Fruit fly (Drosophila melanogaster) whole organism, embryonic: ENCODE data around the gene CG11726.
A peak's percentile ranks its signal among the peaks of the same experiment; 100 is the strongest.

ENCODE experiments used
- Atf3 ChIP-seq: fragments of 200-800 bp; sonication (Bioruptor generic); optimal IDR thresholded peaks from 3 replicates; lab custom pipeline; 2016; ENCODE audit warnings: missing biosample characterization, missing genetic modification characterization
- Atf6 ChIP-seq: fragments of 200-800 bp; sonication (Bioruptor generic); IDR thresholded peaks from 2 replicates; pipeline ENCODE4 v1.3.6; 2022; ENCODE audit warnings: missing biosample characterization, missing genetic modification characterization
- CG11456 ChIP-seq: fragments of 200-800 bp; sonication (Bioruptor generic); IDR thresholded peaks from 3 replicates; pipeline ENCODE4 v1.3.6; 2022; ENCODE audit warnings: missing biosample characterization, missing genetic modification characterization
- CG11695 ChIP-seq: fragments of 200-800 bp; sonication (Bioruptor generic); IDR thresholded peaks from 3 replicates; pipeline ENCODE4 v1.3.6; 2022; ENCODE audit warnings: missing biosample characterization, missing genetic modification characterization
- CG12071 ChIP-seq: fragments of 200-800 bp; sonication (Bioruptor generic); optimal IDR thresholded peaks from 3 replicates; lab custom pipeline; 2018; ENCODE audit warnings: missing biosample characterization, mild to moderate bottlenecking, missing genetic modification characterization
- CG12219 ChIP-seq: fragments of 200-800 bp; sonication (Bioruptor generic); optimal IDR thresholded peaks from 3 replicates; lab custom pipeline; 2018; ENCODE audit warnings: missing biosample characterization, mild to moderate bottlenecking, missing genetic modification characterization
- CG13296 ChIP-seq: fragments of 200-800 bp; sonication (Bioruptor generic); optimal IDR thresholded peaks from 3 replicates; lab custom pipeline; 2018; ENCODE audit warnings: missing biosample characterization, mild to moderate bottlenecking, missing genetic modification characterization
- CG13894 ChIP-seq: fragments of 200-800 bp; sonication (Bioruptor generic); optimal IDR thresholded peaks from 3 replicates; lab custom pipeline; 2018; ENCODE audit warnings: missing biosample characterization, mild to moderate bottlenecking, missing genetic modification characterization, moderate library complexity
- CG15479 ChIP-seq: fragments of 200-800 bp; sonication (Bioruptor generic); optimal IDR thresholded peaks from 3 replicates; lab custom pipeline; 2019; ENCODE audit warnings: missing biosample characterization, mild to moderate bottlenecking, missing genetic modification characterization, moderate library complexity
- CG16815 ChIP-seq: fragments of 200-800 bp; sonication (Bioruptor generic); optimal IDR thresholded peaks from 3 replicates; lab custom pipeline; 2017; ENCODE audit warnings: missing biosample characterization, mild to moderate bottlenecking, missing genetic modification characterization
- CG18011 ChIP-seq: fragments of 200-800 bp; sonication (Bioruptor generic); optimal IDR thresholded peaks from 2 replicates; lab custom pipeline; 2017; ENCODE audit warnings: missing biosample characterization, missing genetic modification characterization, mild to moderate bottlenecking, moderate library complexity, missing genotype
- CG18476 ChIP-seq: fragments of 200-800 bp; sonication (Bioruptor generic); optimal IDR thresholded peaks from 2 replicates; lab custom pipeline; 2016; ENCODE audit warnings: missing biosample characterization, mild to moderate bottlenecking, missing genetic modification characterization
- CG30020 ChIP-seq: fragments of 200-800 bp; optimal IDR thresholded peaks from 2 replicates; lab custom pipeline; 2019; ENCODE audit warnings: missing biosample characterization, mild to moderate bottlenecking, missing genetic modification characterization, moderate library complexity
- CG43689 ChIP-seq: fragments of 200-800 bp; sonication (Bioruptor generic); IDR thresholded peaks from 2 replicates; pipeline ENCODE4 v1.3.6; 2022; ENCODE audit warnings: missing biosample characterization, missing genetic modification characterization
- CG4707 ChIP-seq: fragments of 200-800 bp; sonication (Bioruptor generic); optimal IDR thresholded peaks from 2 replicates; lab custom pipeline; 2018; ENCODE audit warnings: missing biosample characterization, mild to moderate bottlenecking, missing genetic modification characterization, moderate library complexity
- CG4730 ChIP-seq: fragments of 200-800 bp; sonication (Bioruptor generic); IDR thresholded peaks from 2 replicates; pipeline ENCODE4 v1.3.6; 2022; ENCODE audit warnings: missing biosample characterization, missing genetic modification characterization
- CG4820 ChIP-seq: fragments of 200-800 bp; sonication (Bioruptor generic); optimal IDR thresholded peaks from 3 replicates; lab custom pipeline; 2016; ENCODE audit warnings: missing biosample characterization, missing genetic modification characterization
- CG6689 ChIP-seq: fragments of 200-800 bp; sonication (Bioruptor generic); IDR thresholded peaks from 2 replicates; pipeline ENCODE4 v1.3.6; 2022; ENCODE audit warnings: missing biosample characterization, missing genetic modification characterization
- CG7271 ChIP-seq: fragments of 200-800 bp; sonication (Bioruptor generic); optimal IDR thresholded peaks from 2 replicates; lab custom pipeline; 2018; ENCODE audit warnings: missing biosample characterization, mild to moderate bottlenecking, missing genetic modification characterization, moderate library complexity
- CG7372 ChIP-seq: fragments of 200-800 bp; sonication (Bioruptor generic); IDR thresholded peaks from 2 replicates; pipeline ENCODE4 v1.3.6; 2022; ENCODE audit warnings: missing biosample characterization, missing genetic modification characterization
- CG9727 ChIP-seq: fragments of 200-800 bp; sonication (Bioruptor generic); optimal IDR thresholded peaks from 3 replicates; lab custom pipeline; 2017; ENCODE audit warnings: missing biosample characterization, mild to moderate bottlenecking, missing genetic modification characterization
- D19B ChIP-seq: fragments of 200-800 bp; sonication (Bioruptor generic); optimal IDR thresholded peaks from 2 replicates; lab custom pipeline; 2017; ENCODE audit warnings: missing biosample characterization, mild to moderate bottlenecking, missing genetic modification characterization
- HLH3B ChIP-seq: fragments of 200-800 bp; sonication (Bioruptor generic); IDR thresholded peaks from 2 replicates; pipeline ENCODE4 v1.3.6; 2022; ENCODE audit warnings: missing biosample characterization, missing genetic modification characterization
- Jarid2 ChIP-seq: fragments of 200-800 bp; sonication (Bioruptor generic); optimal IDR thresholded peaks from 3 replicates; lab custom pipeline; 2017; ENCODE audit warnings: mild to moderate bottlenecking, missing biosample characterization, missing genetic modification reagents, missing genetic modification characterization
- Nf-YA ChIP-seq: fragments of 200-800 bp; sonication (Bioruptor generic); IDR thresholded peaks from 2 replicates; pipeline ENCODE4 v1.3.6; 2022; ENCODE audit warnings: missing biosample characterization, missing genetic modification characterization
- Sin3A ChIP-seq: fragments of >200 bp; optimal IDR thresholded peaks from 2 replicates; lab custom pipeline; 2018
- ato ChIP-seq: fragments of 200-800 bp; sonication (Bioruptor generic); IDR thresholded peaks from 2 replicates; pipeline ENCODE4 v1.3.6; 2022; ENCODE audit warnings: missing biosample characterization, missing genetic modification characterization; ENCODE audit not compliant: partially characterized antibody
- az2 ChIP-seq: fragments of 200-800 bp; sonication (Bioruptor generic); optimal IDR thresholded peaks from 3 replicates; lab custom pipeline; 2016; ENCODE audit warnings: missing biosample characterization, missing genetic modification characterization
- bowl ChIP-seq: fragments of 200-800 bp; sonication (Bioruptor generic); IDR thresholded peaks from 2 replicates; pipeline ENCODE4 v1.3.6; 2022; ENCODE audit warnings: missing biosample characterization, missing genetic modification characterization
- cad ChIP-seq: fragments of >200 bp; optimal IDR thresholded peaks from 2 replicates; lab custom pipeline; 2017; ENCODE audit warnings: missing biosample characterization, missing genetic modification characterization
- cg ChIP-seq: fragments of 200-800 bp; sonication (Bioruptor generic); optimal IDR thresholded peaks from 3 replicates; lab custom pipeline; 2019; ENCODE audit warnings: missing biosample characterization, mild to moderate bottlenecking, missing genetic modification characterization, moderate library complexity
- chm ChIP-seq: fragments of 200-800 bp; sonication (Bioruptor generic); IDR thresholded peaks from 2 replicates; pipeline ENCODE4 v1.3.6; 2022; ENCODE audit warnings: missing biosample characterization, missing genetic modification characterization
- crol ChIP-seq: fragments of 200-800 bp; sonication (Bioruptor generic); IDR thresholded peaks from 2 replicates; pipeline ENCODE4 v1.3.6; 2022; ENCODE audit warnings: missing biosample characterization, missing genetic modification characterization
- da ChIP-seq: fragments of 200-800 bp; sonication (Bioruptor generic); optimal IDR thresholded peaks from 2 replicates; lab custom pipeline; 2016; ENCODE audit warnings: missing biosample characterization, missing genetic modification characterization
- dan ChIP-seq: fragments of 200-800 bp; sonication (Bioruptor generic); IDR thresholded peaks from 2 replicates; pipeline ENCODE4 v1.3.6; 2022; ENCODE audit warnings: missing biosample characterization, missing genetic modification characterization
- dpn ChIP-seq, 2 experiments: fragments of 200-800 bp; sonication (Bioruptor generic); optimal IDR thresholded peaks; 3 replicates each; lab custom pipeline; 2016; ENCODE audit warnings: missing biosample characterization in 2 of 2, missing genetic modification characterization in 2 of 2
- gce ChIP-seq: fragments of 200-800 bp; sonication (Bioruptor generic); IDR thresholded peaks from 3 replicates; pipeline ENCODE4 v1.3.6; 2022; ENCODE audit warnings: missing biosample characterization, missing genetic modification characterization
- gt ChIP-seq: fragments of 200-800 bp; sonication (Bioruptor generic); IDR thresholded peaks from 2 replicates; pipeline ENCODE4 v1.3.6; 2022; ENCODE audit warnings: missing biosample characterization, missing genetic modification characterization
- nerfin-1 ChIP-seq: fragments of 200-800 bp; sonication (Bioruptor generic); optimal IDR thresholded peaks from 3 replicates; lab custom pipeline; 2019; ENCODE audit warnings: missing biosample characterization, mild to moderate bottlenecking, missing genetic modification characterization, moderate library complexity
- pan ChIP-seq, 4 experiments: fragments of >200 bp in 3 of 4; fragments of 200-800 bp in 1 of 4; sonication (Bioruptor generic) in 1 of 4; optimal IDR thresholded peaks in 3 of 4; IDR thresholded peaks in 1 of 4; 2 replicates each; pipeline versions ENCODE4 v1.3.6 to Lab custom; 2017 to 2022; ENCODE audit warnings: missing biosample characterization in 2 of 4, missing genetic modification characterization in 2 of 4, mixed read lengths in 1 of 4
- pb ChIP-seq: fragments of 200-800 bp; sonication (Bioruptor generic); optimal IDR thresholded peaks from 3 replicates; lab custom pipeline; 2016; ENCODE audit warnings: missing biosample characterization, missing genetic modification characterization
- phol ChIP-seq: fragments of 200-800 bp; sonication (Bioruptor generic); optimal IDR thresholded peaks from 3 replicates; lab custom pipeline; 2018; ENCODE audit warnings: missing biosample characterization, mild to moderate bottlenecking, missing genetic modification characterization, moderate library complexity
- ranshi ChIP-seq: fragments of 200-800 bp; sonication (Bioruptor generic); IDR thresholded peaks from 2 replicates; pipeline ENCODE4 v1.3.6; 2022; ENCODE audit warnings: missing biosample characterization, missing genetic modification characterization
- rib ChIP-seq: fragments of 200-800 bp; sonication (Bioruptor generic); IDR thresholded peaks from 2 replicates; pipeline ENCODE4 v1.3.6; 2022; ENCODE audit warnings: missing biosample characterization, missing genetic modification characterization
- run ChIP-seq: fragments of 200-800 bp; sonication (Bioruptor generic); optimal IDR thresholded peaks from 3 replicates; lab custom pipeline; 2018; ENCODE audit warnings: missing biosample characterization, mild to moderate bottlenecking, missing genetic modification characterization
- sd ChIP-seq: fragments of 200-800 bp; sonication (Bioruptor generic); optimal IDR thresholded peaks from 3 replicates; lab custom pipeline; 2018; ENCODE audit warnings: missing biosample characterization, mild to moderate bottlenecking, missing genetic modification characterization, moderate library complexity
- tin ChIP-seq: fragments of 200-800 bp; sonication (Bioruptor generic); optimal IDR thresholded peaks from 3 replicates; lab custom pipeline; 2016; ENCODE audit warnings: missing biosample characterization, missing genetic modification characterization
- trem ChIP-seq: fragments of 200-800 bp; optimal IDR thresholded peaks from 3 replicates; lab custom pipeline; 2019; ENCODE audit warnings: missing biosample characterization, mild to moderate bottlenecking, missing genetic modification characterization, moderate library complexity
- tup ChIP-seq: fragments of 200-800 bp; sonication (Bioruptor generic); optimal IDR thresholded peaks from 2 replicates; lab custom pipeline; 2016; ENCODE audit warnings: missing biosample characterization, mild to moderate bottlenecking, missing genetic modification characterization, moderate library complexity
- vnd ChIP-seq: fragments of 200-800 bp; sonication (Bioruptor generic); IDR thresholded peaks from 3 replicates; pipeline ENCODE4 v1.3.6; 2022; ENCODE audit warnings: missing biosample characterization, missing genetic modification characterization; ENCODE audit not compliant: partially characterized antibody

CG11726 gene

DNA sequence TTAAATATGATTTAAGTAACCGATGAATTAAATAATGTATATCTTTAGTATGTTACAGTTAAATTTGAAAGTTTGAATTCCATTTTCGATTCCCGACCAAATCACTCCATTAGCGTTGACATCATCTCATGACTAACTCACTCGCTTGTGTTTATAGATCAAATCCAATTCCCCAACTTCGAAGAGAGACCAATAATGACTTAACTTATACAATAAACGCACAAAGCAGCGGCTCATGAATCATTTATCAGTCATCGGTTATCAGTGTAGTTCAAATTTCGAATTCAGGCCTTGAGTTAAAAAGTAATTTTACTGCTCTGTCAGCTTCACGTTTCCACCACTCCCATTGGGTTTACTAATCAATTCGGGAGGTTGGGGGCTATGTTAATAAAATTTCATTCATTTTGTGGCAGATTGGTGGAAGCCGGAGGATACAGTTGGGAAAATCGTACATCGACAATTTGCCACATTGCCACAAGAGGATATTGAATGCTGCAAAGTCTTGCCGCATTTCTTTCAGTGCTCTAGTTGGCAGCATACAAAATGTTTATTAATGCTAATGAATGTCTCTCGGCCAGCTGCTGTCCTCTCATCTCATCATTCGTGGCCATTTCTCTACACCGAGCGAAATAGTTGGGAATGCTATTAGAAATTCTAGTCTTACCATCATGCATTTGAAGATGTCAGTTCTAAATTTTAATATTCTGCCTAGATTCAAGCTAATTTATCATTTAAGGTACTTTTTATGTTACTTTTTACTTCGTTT, 14.0 kb downstream of the CG11726 start (continued):
- TF ChIP-seq vnd (GFP tag; lab: Robert Waterston, UW), result no peak
- no peak for TF ChIP-seq Atf3 (GFP tag; lab: Kevin White, UChicago)
- TF ChIP-seq CG11456 (GFP tag; lab: Robert Waterston, UW), result no peak
- TF ChIP-seq cg, result no peak
- no peak for TF ChIP-seq chm (GFP tag; lab: Robert Waterston, UW)
- no peak for TF ChIP-seq gce (GFP tag; lab: Robert Waterston, UW)
- TF ChIP-seq CG13296 (GFP tag; lab: Kevin White, UChicago), result no peak
- no peak for TF ChIP-seq CG30020 (tag; lab: Kevin White, UChicago)
- no peak for TF ChIP-seq ato (GFP tag; lab: Robert Waterston, UW)
- no peak for TF ChIP-seq CG7372
- TF ChIP-seq CG4707 (GFP tag; lab: Kevin White, UChicago), result no peak
- TF ChIP-seq pb, result no peak
- TF ChIP-seq cad, result no peak
- TF ChIP-seq CG11695, result peak; percentile 13; the same call in 1 of the 3 replicates
- TF ChIP-seq CG7271 (tag; lab: Kevin White, UChicago), result no peak
- 0 out of 2 replicates have a peak, but pooled peaks have one; percentile 16 for TF ChIP-seq ranshi (GFP tag; lab: Robert Waterston, UW)
- TF ChIP-seq Nf-YA (GFP tag; lab: Robert Waterston, UW), result no peak
- no peak for TF ChIP-seq az2 (GFP tag; lab: Kevin White, UChicago)
- TF ChIP-seq tup, result no peak
- no peak for TF ChIP-seq HLH3B (GFP tag; lab: Robert Waterston, UW)
- no peak for TF ChIP-seq sd (tag; lab: Kevin White, UChicago)
- TF ChIP-seq rib (GFP tag; lab: Robert Waterston, UW), result no peak
- no peak for TF ChIP-seq CG15479 (GFP tag; lab: Kevin White, UChicago)
- no peak for TF ChIP-seq D19B (GFP tag; lab: Kevin White, UChicago)
- peak; percentile 42 for TF ChIP-seq CG4820 (GFP tag; lab: Kevin White, UChicago)
- TF ChIP-seq crol (GFP tag; lab: Robert Waterston, UW), result no peak
- TF ChIP-seq CG9727 (GFP tag; lab: Kevin White, UChicago), result peak; percentile 38
- TF ChIP-seq trem (tag; lab: Kevin White, UChicago), result peak; percentile 23
- TF ChIP-seq dpn (GFP tag; optimal IDR thresholded peaks at IDR 0.05; lab: Kevin White, UChicago), result peak; percentile 17 to 24
- no peak for TF ChIP-seq CG13894 (tag; lab: Kevin White, UChicago)
- peak; percentile 17 for TF ChIP-seq CG18476 (GFP tag; lab: Kevin White, UChicago)
- no peak for TF ChIP-seq Jarid2 (GFP tag; lab: Kevin White, UChicago)
- TF ChIP-seq CG12219 (GFP tag; lab: Kevin White, UChicago), result no peak
- no peak for TF ChIP-seq tin (GFP tag; lab: Kevin White, UChicago)
- TF ChIP-seq CG18011, result no peak
- TF ChIP-seq da, result no peak
- no peak for TF ChIP-seq gt (GFP tag; lab: Robert Waterston, UW)
- TF ChIP-seq Atf6 (GFP tag; lab: Robert Waterston, UW), result no peak
- TF ChIP-seq CG6689 (GFP tag; lab: Robert Waterston, UW), result peak; percentile 43; the same call in 1 of the 2 replicates
- TF ChIP-seq CG12071, result no peak
- TF ChIP-seq Sin3A (lab: Kevin White, UChicago), result no peak
- TF ChIP-seq pan (optimal IDR thresholded peaks at IDR 0.05; lab: Kevin White, UChicago), result no peak
- TF ChIP-seq pan (GFP tag; optimal IDR thresholded peaks at IDR 0.05 in 1 of 2, IDR thresholded peaks at IDR 0.05 in 1 of 2), result no peak
- no peak for TF ChIP-seq CG4730
- TF ChIP-seq dan (GFP tag; lab: Robert Waterston, UW), result no peak
- TF ChIP-seq phol (tag; lab: Kevin White, UChicago), result peak; percentile 64
- TF ChIP-seq CG16815, result no peak
- no peak for TF ChIP-seq run (tag; lab: Kevin White, UChicago)
- TF ChIP-seq bowl (GFP tag; lab: Robert Waterston, UW), result no peak
- TF ChIP-seq nerfin-1 (tag; lab: Kevin White, UChicago), result no peak
- TF ChIP-seq CG43689 (GFP tag; lab: Robert Waterston, UW), result no peak
